Comparison of ENCODE assay signal across 4 worm cellular contexts in the genomic region with DNA sequence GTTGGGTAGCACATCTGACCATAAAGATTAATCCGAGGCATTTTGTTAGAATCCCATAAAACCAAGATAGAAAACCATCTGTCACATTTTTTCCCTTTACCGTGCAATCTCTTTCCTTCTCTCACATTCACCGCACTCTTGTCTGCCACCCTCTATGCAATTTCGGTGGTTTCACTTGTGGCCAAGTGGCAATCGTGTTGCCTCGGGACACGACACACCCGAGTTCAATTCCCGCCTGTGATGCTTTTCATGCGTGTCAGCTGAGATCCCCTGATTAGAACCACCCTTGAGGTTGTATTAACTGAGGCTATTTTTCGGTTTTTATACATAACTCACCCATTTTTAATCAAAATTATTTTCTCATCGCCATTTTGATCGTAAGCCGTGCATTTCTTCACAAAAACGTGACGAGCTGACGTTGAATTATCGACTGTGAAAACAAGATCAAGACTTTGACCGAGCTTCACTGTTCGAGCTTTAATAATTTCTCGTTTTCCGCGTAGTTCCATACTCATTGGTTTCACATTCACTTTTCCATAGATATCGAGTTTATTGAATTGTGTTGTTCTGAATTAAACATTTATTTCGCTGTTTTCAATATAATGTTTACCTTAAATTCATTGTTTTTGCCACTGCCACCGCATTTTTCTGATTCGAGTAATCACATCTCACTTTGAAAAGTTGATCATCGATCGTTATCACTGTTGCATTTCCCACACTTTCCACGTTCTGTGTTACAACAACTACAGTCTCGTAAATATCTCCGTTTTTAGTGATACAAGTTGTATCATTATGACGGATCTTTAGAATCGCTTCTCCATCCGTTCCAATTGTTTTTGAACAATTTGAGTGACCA.
TF ChIP-seq lines count a peak whose summit lies in the region.

No protein-coding gene starts in this region.

TF ChIP-seq in whole organism, L2 larva, 48 proteins besides CTCF, POLR2A, EP300 and RAD21 (continued from another document):
- TF ChIP-seq mdl-1 (tag; optimal IDR thresholded peaks at IDR 0.05; lab: Kevin White, UChicago) (peak in 1 of 2 experiments; percentile 6), mab-5 (tag; optimal IDR thresholded peaks at IDR 0.05; lab: Kevin White, UChicago) (peak; percentile 53), snpc-4 (tag; optimal IDR thresholded peaks at IDR 0.05; lab: Kevin White, UChicago) (peak; percentile 59), unc-62 (GFP tag; optimal IDR thresholded peaks at IDR 0.05; lab: Kevin White, UChicago) (no peak), elt-1 (tag; optimal IDR thresholded peaks at IDR 0.05; lab: Kevin White, UChicago) (no peak), ama-1 (optimal IDR thresholded peaks at IDR 0.05; lab: Kevin White, UChicago) (no peak), nhr-12 (tag; optimal IDR thresholded peaks at IDR 0.05; lab: Kevin White, UChicago) (no peak), lsy-2 (tag; optimal IDR thresholded peaks at IDR 0.05; lab: Kevin White, UChicago) (peak; percentile 62 to 67), mbf-1 (tag; optimal IDR thresholded peaks at IDR 0.05; lab: Kevin White, UChicago) (peak; percentile 32), sem-4 (tag; optimal IDR thresholded peaks at IDR 0.05; lab: Kevin White, UChicago) (peak; percentile 61), nhr-11 (tag; optimal IDR thresholded peaks at IDR 0.05; lab: Kevin White, UChicago) (peak; percentile 78), ztf-4 (tag; optimal IDR thresholded peaks at IDR 0.05; lab: Kevin White, UChicago) (peak; percentile 64), zag-1 (tag; optimal IDR thresholded peaks at IDR 0.05; lab: Kevin White, UChicago) (peak; percentile 9), lin-13 (GFP tag; optimal IDR thresholded peaks at IDR 0.05; lab: Kevin White, UChicago) (peak; percentile 71), skn-1 (tag; optimal IDR thresholded peaks at IDR 0.05; lab: Kevin White, UChicago) (no peak), sma-9 (GFP tag; optimal IDR thresholded peaks at IDR 0.05; lab: Kevin White, UChicago) (peak; percentile 82), sma-9 (tag; optimal IDR thresholded peaks at IDR 0.05; lab: Kevin White, UChicago) (no peak), ceh-82 (tag; optimal IDR thresholded peaks at IDR 0.05; lab: Kevin White, UChicago) (peak; percentile 40), ztf-1 (GFP tag; conservative IDR thresholded peaks at IDR 0.05; lab: Robert Waterston, UW) (0 out of 2 replicates have a peak, but pooled peaks have one; percentile 72), nhr-23 (tag; optimal IDR thresholded peaks at IDR 0.05; lab: Kevin White, UChicago) (no peak), nhr-6 (tag; optimal IDR thresholded peaks at IDR 0.05; lab: Kevin White, UChicago) (no peak), alr-1 (tag; optimal IDR thresholded peaks at IDR 0.05; lab: Kevin White, UChicago) (no peak), nhr-77 (tag; optimal IDR thresholded peaks at IDR 0.05; lab: Kevin White, UChicago) (no peak), ceh-16 (tag; optimal IDR thresholded peaks at IDR 0.05; lab: Kevin White, UChicago) (peak; percentile 44), unc-39 (tag; optimal IDR thresholded peaks at IDR 0.05; lab: Kevin White, UChicago) (no peak), aly-2 (tag; optimal IDR thresholded peaks at IDR 0.05; lab: Kevin White, UChicago) (no peak), blmp-1 (tag; optimal IDR thresholded peaks at IDR 0.05; lab: Kevin White, UChicago; ENCODE audit: insufficient read depth) (no peak), R02D3.7 (tag; optimal IDR thresholded peaks at IDR 0.05; lab: Kevin White, UChicago) (no peak)

TF ChIP-seq in whole organism, L4 larva, 104 proteins besides CTCF, POLR2A, EP300 and RAD21 (continued from another document and continues in another):
- TF ChIP-seq hmg-1.1 (GFP tag; IDR thresholded peaks at IDR 0.05; lab: Robert Waterston, UW) (peak; percentile 93), mep-1 (tag; optimal IDR thresholded peaks at IDR 0.05; lab: Kevin White, UChicago) (peak; percentile 92), aha-1 (tag; lab: Kevin White, UChicago) (peak; percentile 93), F26F4.8 (GFP tag; conservative IDR thresholded peaks at IDR 0.05; lab: Robert Waterston, UW) (peak; percentile 100), T26A8.4 (GFP tag; IDR thresholded peaks at IDR 0.05; lab: Robert Waterston, UW) (peak; percentile 96), R02D3.7 (tag; optimal IDR thresholded peaks at IDR 0.05; lab: Kevin White, UChicago) (peak; percentile 45), nhr-111 (GFP tag; optimal IDR thresholded peaks at IDR 0.05; lab: Kevin White, UChicago) (peak; percentile 98), dpl-1 (GFP tag; optimal IDR thresholded peaks at IDR 0.05; lab: Kevin White, UChicago) (peak; percentile 56), F10B5.3 (tag; optimal IDR thresholded peaks at IDR 0.05; lab: Kevin White, UChicago) (peak; percentile 88), unc-130 (GFP tag; optimal IDR thresholded peaks at IDR 0.05; lab: Kevin White, UChicago) (peak; percentile 96), unc-39 (tag; optimal IDR thresholded peaks at IDR 0.05; lab: Kevin White, UChicago) (no peak), nhr-77 (tag; optimal IDR thresholded peaks at IDR 0.05; lab: Kevin White, UChicago) (peak; percentile 76), nhr-48 (tag; optimal IDR thresholded peaks at IDR 0.05; lab: Kevin White, UChicago) (peak; percentile 79), ceh-82 (tag; optimal IDR thresholded peaks at IDR 0.05; lab: Kevin White, UChicago) (no peak), dmd-6 (GFP tag; IDR thresholded peaks at IDR 0.05; lab: Robert Waterston, UW) (peak; percentile 89), hlh-30 (tag; optimal IDR thresholded peaks at IDR 0.05; lab: Kevin White, UChicago; ENCODE audit: insufficient read depth) (peak; percentile 98), arid-1 (GFP tag; conservative IDR thresholded peaks at IDR 0.05; lab: Robert Waterston, UW) (peak; percentile 98), F49E8.2 (tag; optimal IDR thresholded peaks at IDR 0.05; lab: Kevin White, UChicago; ENCODE audit: borderline replicate concordance) (peak; percentile 74), egl-43 (GFP tag; IDR thresholded peaks at IDR 0.05; lab: Robert Waterston, UW) (peak; percentile 100), egl-27 (tag; optimal IDR thresholded peaks at IDR 0.05; lab: Kevin White, UChicago) (no peak), lin-1 (GFP tag; IDR thresholded peaks at IDR 0.05; lab: Robert Waterston, UW) (peak; percentile 98), skn-1 (tag; optimal IDR thresholded peaks at IDR 0.05; lab: Kevin White, UChicago) (no peak), Y48G9A.11 (GFP tag; IDR thresholded peaks at IDR 0.05; lab: Robert Waterston, UW) (peak; percentile 94), D1046.2 (GFP tag; IDR thresholded peaks at IDR 0.05; lab: Robert Waterston, UW) (peak; percentile 97), snpc-1.2 (GFP tag; IDR thresholded peaks at IDR 0.05; lab: Robert Waterston, UW) (peak; percentile 96), jun-1 (tag; optimal IDR thresholded peaks at IDR 0.05; lab: Kevin White, UChicago) (peak; percentile 86), dmd-9 (GFP tag; IDR thresholded peaks at IDR 0.05; lab: Robert Waterston, UW) (peak; percentile 96), vab-7 (GFP tag; IDR thresholded peaks at IDR 0.05; lab: Robert Waterston, UW) (peak; percentile 98), T20F7.1 (GFP tag; optimal IDR thresholded peaks at IDR 0.05; lab: Kevin White, UChicago) (peak; percentile 71), Y5F2A.4 (GFP tag; optimal IDR thresholded peaks at IDR 0.05; lab: Kevin White, UChicago) (peak; percentile 97), spr-1 (tag; optimal IDR thresholded peaks at IDR 0.05; lab: Kevin White, UChicago) (peak; percentile 88), ces-1 (GFP tag; optimal IDR thresholded peaks at IDR 0.05; lab: Kevin White, UChicago) (no peak)

TF ChIP-seq in whole organism, late embryonic, 69 proteins besides CTCF, POLR2A, EP300 and RAD21 (continued from another document and continues in another):
- peak; percentile 98 for TF ChIP-seq ceh-48 (tag; optimal IDR thresholded peaks at IDR 0.05; lab: Kevin White, UChicago)
- peak; percentile 99 for TF ChIP-seq sox-4 (tag; optimal IDR thresholded peaks at IDR 0.05; lab: Kevin White, UChicago)
- peak; percentile 77 for TF ChIP-seq tbx-7 (tag; optimal IDR thresholded peaks at IDR 0.05; lab: Kevin White, UChicago)
- TF ChIP-seq ceh-14 (tag; optimal IDR thresholded peaks at IDR 0.05; lab: Kevin White, UChicago), result peak; percentile 99
- TF ChIP-seq hlh-6 (tag; optimal IDR thresholded peaks at IDR 0.05; lab: Kevin White, UChicago), result peak; percentile 100
- peak; percentile 99 for TF ChIP-seq dve-1 (tag; optimal IDR thresholded peaks at IDR 0.05; lab: Kevin White, UChicago)
- TF ChIP-seq hlh-15 (tag; optimal IDR thresholded peaks at IDR 0.05; lab: Kevin White, UChicago), result peak; percentile 98
- peak; percentile 98 for TF ChIP-seq rnt-1 (tag; optimal IDR thresholded peaks at IDR 0.05; lab: Kevin White, UChicago)
- peak; percentile 97 for TF ChIP-seq madf-2 (tag; optimal IDR thresholded peaks at IDR 0.05; lab: Kevin White, UChicago)
- TF ChIP-seq unc-3 (GFP tag; conservative IDR thresholded peaks at IDR 0.05; lab: Robert Waterston, UW), result peak; percentile 99
- peak; percentile 95 for TF ChIP-seq unc-3 (tag; optimal IDR thresholded peaks at IDR 0.05; lab: Kevin White, UChicago)
- peak; percentile 96 for TF ChIP-seq ahr-1 (tag; optimal IDR thresholded peaks at IDR 0.05; lab: Kevin White, UChicago)
- peak; percentile 97 for TF ChIP-seq lin-11 (tag; optimal IDR thresholded peaks at IDR 0.05; lab: Kevin White, UChicago)
- peak; percentile 97 for TF ChIP-seq ceh-24 (tag; optimal IDR thresholded peaks at IDR 0.05; lab: Kevin White, UChicago)
- TF ChIP-seq K02D7.2 (tag; optimal IDR thresholded peaks at IDR 0.05; lab: Kevin White, UChicago), result peak; percentile 100
- no peak for TF ChIP-seq pha-4 (tag; optimal IDR thresholded peaks at IDR 0.05; lab: Kevin White, UChicago)
- peak; percentile 99 for TF ChIP-seq lim-6 (tag; optimal IDR thresholded peaks at IDR 0.05; lab: Kevin White, UChicago)
- TF ChIP-seq che-1 (tag; optimal IDR thresholded peaks at IDR 0.05; lab: Kevin White, UChicago), result peak; percentile 98
- peak; percentile 99 for TF ChIP-seq Y22D7AL.16 (tag; optimal IDR thresholded peaks at IDR 0.05; lab: Kevin White, UChicago)
- no peak for TF ChIP-seq nhr-11 (tag; optimal IDR thresholded peaks at IDR 0.05; lab: Kevin White, UChicago)
- TF ChIP-seq K09A11.1 (tag; optimal IDR thresholded peaks at IDR 0.05; lab: Kevin White, UChicago; ENCODE audit: insufficient read depth), result peak; percentile 98
- TF ChIP-seq T23F11.4 (GFP tag; optimal IDR thresholded peaks at IDR 0.05; lab: Kevin White, UChicago), result peak; percentile 100
- TF ChIP-seq sox-2 (GFP tag; IDR thresholded peaks at IDR 0.05; lab: Robert Waterston, UW), result peak; percentile 98
- TF ChIP-seq ceh-2 (tag; optimal IDR thresholded peaks at IDR 0.05; lab: Kevin White, UChicago), result peak; percentile 99
- TF ChIP-seq elt-2 (tag; optimal IDR thresholded peaks at IDR 0.05; lab: Kevin White, UChicago), result peak; percentile 100
- TF ChIP-seq fkh-10 (GFP tag; optimal IDR thresholded peaks at IDR 0.05; lab: Kevin White, UChicago), result peak; percentile 85
- peak; percentile 90 for TF ChIP-seq pros-1 (tag; optimal IDR thresholded peaks at IDR 0.05; lab: Kevin White, UChicago)
- TF ChIP-seq F13H6.1 (tag; optimal IDR thresholded peaks at IDR 0.05; lab: Kevin White, UChicago), result peak; percentile 99
- TF ChIP-seq zip-5 (tag; optimal IDR thresholded peaks at IDR 0.05; lab: Kevin White, UChicago), result peak; percentile 90
- peak; percentile 96 for TF ChIP-seq fkh-6 (tag; optimal IDR thresholded peaks at IDR 0.05; lab: Kevin White, UChicago)
- peak; percentile 99 for TF ChIP-seq nhr-232 (tag; optimal IDR thresholded peaks at IDR 0.05; lab: Kevin White, UChicago)
- TF ChIP-seq hlh-8 (tag; optimal IDR thresholded peaks at IDR 0.05; lab: Kevin White, UChicago), result peak; percentile 97
- peak; percentile 91 for TF ChIP-seq odd-2 (tag; optimal IDR thresholded peaks at IDR 0.05; lab: Kevin White, UChicago)
- peak; percentile 99 for TF ChIP-seq ceh-45 (GFP tag; IDR thresholded peaks at IDR 0.05; lab: Robert Waterston, UW)
- TF ChIP-seq ceh-19 (GFP tag; optimal IDR thresholded peaks at IDR 0.05; lab: Kevin White, UChicago), result peak; percentile 99

TF ChIP-seq in whole organism, mixed stage, embryonic, 35 proteins besides CTCF, POLR2A, EP300 and RAD21 (continued from another document):
- TF ChIP-seq unc-120 (tag; optimal IDR thresholded peaks at IDR 0.05; lab: Kevin White, UChicago; ENCODE audit: poor library complexity, severe bottlenecking) (peak; percentile 98), lsy-2 (tag; optimal IDR thresholded peaks at IDR 0.05; lab: Kevin White, UChicago) (peak; percentile 75), hlh-1 (tag; optimal IDR thresholded peaks at IDR 0.05; lab: Kevin White, UChicago) (peak; percentile 96), sem-2 (GFP tag; optimal IDR thresholded peaks at IDR 0.05; lab: Kevin White, UChicago) (peak; percentile 98), flh-1 (GFP tag; optimal IDR thresholded peaks at IDR 0.05; lab: Kevin White, UChicago) (peak; percentile 98), unc-62 (GFP tag; optimal IDR thresholded peaks at IDR 0.05; lab: Kevin White, UChicago) (peak; percentile 91), bed-3 (GFP tag; optimal IDR thresholded peaks at IDR 0.05; lab: Kevin White, UChicago) (peak; percentile 98), unc-39 (tag; optimal IDR thresholded peaks at IDR 0.05; lab: Kevin White, UChicago) (peak; percentile 100), blmp-1 (tag; optimal IDR thresholded peaks at IDR 0.05; lab: Kevin White, UChicago) (peak; percentile 77), ztf-11 (tag; optimal IDR thresholded peaks at IDR 0.05; lab: Kevin White, UChicago) (peak; percentile 98)
